Worm (Caenorhabditis elegans): Measurements from ENCODE around the gene srsx-3.

DNA sequence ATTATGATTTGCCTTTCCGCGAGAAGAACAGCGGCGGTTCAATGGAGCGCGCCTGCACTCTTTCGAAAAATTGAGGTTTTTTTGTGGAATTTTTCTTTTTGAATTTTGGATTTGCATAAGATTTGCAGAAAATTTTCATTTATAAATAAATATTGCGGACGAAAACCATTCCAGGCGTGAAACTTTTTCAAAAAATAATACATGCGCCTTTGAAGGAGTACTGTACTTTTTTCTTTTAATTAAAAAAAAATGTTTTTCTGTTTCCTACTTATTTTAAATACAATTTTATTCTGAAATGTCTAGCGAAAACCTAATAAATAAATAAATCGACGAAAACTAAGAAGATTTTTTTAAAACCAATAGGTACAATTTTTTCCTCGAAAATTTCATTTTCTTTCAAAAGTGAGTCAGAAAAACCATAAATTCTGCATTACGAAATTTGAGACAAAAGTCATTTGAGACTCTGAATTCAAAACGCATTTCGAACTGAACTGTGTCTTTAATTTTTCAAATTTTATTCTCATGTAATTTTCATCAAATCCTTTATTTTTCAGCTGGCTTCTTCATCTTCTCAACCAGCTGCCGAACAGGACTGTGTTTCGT is 44.0 kb upstream of the srsx-3 start, which contains the start of gene F26D11.1:
- TF ChIP-seq nhr-6 (tag; optimal IDR thresholded peaks at IDR 0.05) = no peak
- no peak for TF ChIP-seq lin-11 (tag; optimal IDR thresholded peaks at IDR 0.05)
- TF ChIP-seq lin-13 (GFP tag; optimal IDR thresholded peaks at IDR 0.05) = no peak
- no peak for TF ChIP-seq mdl-1 (tag; optimal IDR thresholded peaks at IDR 0.05)
- no peak for TF ChIP-seq lsy-2 (tag; optimal IDR thresholded peaks at IDR 0.05)
- TF ChIP-seq zag-1 (tag; optimal IDR thresholded peaks at IDR 0.05) = no peak
- no peak for TF ChIP-seq nhr-11 (tag; optimal IDR thresholded peaks at IDR 0.05)
- no peak for TF ChIP-seq ZK546.5 (tag; optimal IDR thresholded peaks at IDR 0.05)
- TF ChIP-seq ceh-16 (tag; optimal IDR thresholded peaks at IDR 0.05) = no peak
- TF ChIP-seq fos-1 (tag; optimal IDR thresholded peaks at IDR 0.05) = no peak
- TF ChIP-seq ama-1 (optimal IDR thresholded peaks at IDR 0.05) = no peak
- no peak for TF ChIP-seq unc-39 (tag; optimal IDR thresholded peaks at IDR 0.05)
- no peak for TF ChIP-seq nhr-77 (tag; optimal IDR thresholded peaks at IDR 0.05)

Measured in whole organism, L2 larva.